Worm (Caenorhabditis elegans) whole organism, L3 larva: ENCODE data around the gene irld-51.

ENCODE experiments used
- ceh-82 ChIP-seq: fragments of 150-350 bp; optimal IDR thresholded peaks from 2 replicates; lab custom pipeline; 2014; ENCODE audit warnings: missing biosample characterization, missing genetic modification characterization
- nhr-11 ChIP-seq: fragments of 150-350 bp; optimal IDR thresholded peaks from 2 replicates; lab custom pipeline; 2014; ENCODE audit warnings: missing biosample characterization, missing genetic modification characterization
- nhr-23 ChIP-seq: fragments of 150-350 bp; optimal IDR thresholded peaks from 2 replicates; lab custom pipeline; 2014; ENCODE audit warnings: missing biosample characterization, missing genetic modification reagents, missing genetic modification characterization
- pha-4 ChIP-seq: fragments of 150-350 bp; optimal IDR thresholded peaks from 2 replicates; lab custom pipeline; 2014; ENCODE audit warnings: missing biosample characterization, missing genetic modification reagents, missing genetic modification characterization
- pqm-1 ChIP-seq: fragments of 150-350 bp; optimal IDR thresholded peaks from 2 replicates; lab custom pipeline; 2017; ENCODE audit warnings: missing biosample characterization, missing genetic modification characterization, inconsistent platforms
- skn-1 ChIP-seq: fragments of 150-350 bp; optimal IDR thresholded peaks from 2 replicates; lab custom pipeline; 2014; ENCODE audit warnings: missing biosample characterization, missing genetic modification characterization
- unc-62 ChIP-seq: fragments of 150-350 bp; sonication (generic microtip); optimal IDR thresholded peaks from 4 replicates; lab custom pipeline; 2014; ENCODE audit warnings: missing biosample characterization, missing genetic modification reagents, missing genetic modification characterization
- zag-1 ChIP-seq: fragments of 150-350 bp; optimal IDR thresholded peaks from 2 replicates; lab custom pipeline; 2014; ENCODE audit warnings: missing biosample characterization, missing genetic modification characterization

- no peak for TF ChIP-seq pha-4 (tag; lab: Kevin White, UChicago)
- no peak for TF ChIP-seq nhr-23 (tag; lab: Kevin White, UChicago)
- no peak for TF ChIP-seq nhr-11 (tag; lab: Kevin White, UChicago)
- no peak for TF ChIP-seq zag-1 (tag; lab: Kevin White, UChicago)
- no peak for TF ChIP-seq unc-62 (GFP tag; lab: Kevin White, UChicago)
- TF ChIP-seq ceh-82 (tag; lab: Kevin White, UChicago), result no peak
- TF ChIP-seq pqm-1 (tag; lab: Kevin White, UChicago), result no peak
- TF ChIP-seq skn-1 (tag; lab: Kevin White, UChicago), result no peak
These were observed 44.2 kb upstream of the irld-51 start, which contains the start of gene lido-8 for ce11 chrII:2996721-2997120.
